Fruit fly (Drosophila melanogaster) ovary, adult (tissue): Measurements from ENCODE around the gene Cyp4s3.

Experiments used
- CG17801 ChIP-seq: fragments of 200-800 bp; optimal IDR thresholded peaks from 2 replicates; lab custom pipeline; 2019; ENCODE audit warnings: missing biosample characterization, mild to moderate bottlenecking, missing genetic modification characterization, moderate library complexity; ENCODE audit not compliant: partially characterized antibody

Gene Cyp4s3

DNA sequence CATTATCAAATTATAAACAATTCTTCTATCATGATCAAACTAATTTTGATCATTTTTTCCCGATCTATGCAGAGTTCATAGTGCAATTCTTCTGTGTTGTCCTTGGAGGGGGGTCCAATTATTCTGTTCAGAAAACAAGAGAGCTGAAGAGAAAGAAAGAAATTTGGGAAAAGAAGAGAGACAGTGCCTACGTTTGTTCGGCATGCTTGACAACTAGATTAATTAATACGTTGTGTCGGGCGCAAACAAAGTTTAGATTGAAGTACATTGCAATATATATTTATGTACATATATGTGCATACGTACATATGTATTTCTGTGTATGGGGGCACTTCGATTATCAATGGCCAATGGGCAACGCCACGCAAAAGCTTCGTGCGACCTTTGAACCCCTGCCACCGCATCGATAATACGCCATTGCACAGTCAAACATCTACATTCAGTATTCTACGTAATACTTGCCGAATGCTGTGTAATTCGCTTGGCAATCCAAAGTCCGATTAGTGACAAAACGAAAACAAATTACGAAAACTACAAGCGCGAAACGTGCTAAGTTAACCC is 38.7 kb downstream of the Cyp4s3 start:
- TF ChIP-seq CG17801, result peak; percentile 75

DNA sequence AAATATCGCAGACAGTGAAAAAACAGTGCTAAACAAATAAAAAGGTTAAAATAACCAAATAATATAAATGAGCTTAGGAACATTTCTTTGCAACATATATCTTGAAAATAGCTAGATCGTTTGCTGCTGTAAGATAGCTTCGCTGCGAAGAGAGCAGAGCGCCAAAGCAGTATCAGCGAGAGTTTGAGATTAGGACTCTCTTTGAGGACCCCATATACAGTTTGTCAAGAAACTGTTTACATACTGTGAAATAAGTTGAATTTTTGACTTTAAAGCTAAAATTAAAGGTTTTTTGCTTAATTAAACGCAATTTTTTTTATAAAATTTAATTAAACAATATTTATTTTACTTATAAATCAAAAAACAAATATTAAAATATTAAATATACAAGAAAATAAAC is 39.7 kb downstream of the Cyp4s3 start:
- TF ChIP-seq CG17801, result no peak

DNA sequence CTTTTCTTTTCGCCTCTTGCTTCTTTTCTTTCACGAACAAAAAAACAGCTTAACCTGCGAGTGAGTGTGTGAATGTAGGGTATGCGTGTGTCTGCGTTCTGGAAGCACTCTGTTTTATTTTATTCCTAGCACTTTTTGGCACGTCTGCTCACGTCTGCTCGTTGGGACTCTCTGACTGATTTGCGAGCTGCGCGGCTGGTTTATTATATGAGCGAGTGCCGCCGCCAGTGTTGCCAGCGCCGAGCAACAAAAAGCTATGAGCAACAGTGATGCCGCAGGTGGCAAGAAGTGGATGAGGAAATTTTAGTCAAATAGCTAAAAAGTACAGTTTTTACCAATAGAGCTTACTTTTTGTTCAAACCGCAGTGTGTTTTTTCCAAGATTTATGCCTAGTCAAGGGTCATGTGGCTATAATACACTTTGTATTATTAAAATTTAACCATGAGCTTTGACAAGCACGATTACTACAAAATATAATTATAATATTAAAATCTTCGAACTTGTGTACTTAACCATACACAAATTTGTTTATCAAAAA is 40.2 kb downstream of the Cyp4s3 start, which contains the start of gene Lsd-2:
TSS of gene Lsd-2 (minus strand) at position 183 of the 538 bp plus-strand sequence.
- no peak for TF ChIP-seq CG17801

DNA sequence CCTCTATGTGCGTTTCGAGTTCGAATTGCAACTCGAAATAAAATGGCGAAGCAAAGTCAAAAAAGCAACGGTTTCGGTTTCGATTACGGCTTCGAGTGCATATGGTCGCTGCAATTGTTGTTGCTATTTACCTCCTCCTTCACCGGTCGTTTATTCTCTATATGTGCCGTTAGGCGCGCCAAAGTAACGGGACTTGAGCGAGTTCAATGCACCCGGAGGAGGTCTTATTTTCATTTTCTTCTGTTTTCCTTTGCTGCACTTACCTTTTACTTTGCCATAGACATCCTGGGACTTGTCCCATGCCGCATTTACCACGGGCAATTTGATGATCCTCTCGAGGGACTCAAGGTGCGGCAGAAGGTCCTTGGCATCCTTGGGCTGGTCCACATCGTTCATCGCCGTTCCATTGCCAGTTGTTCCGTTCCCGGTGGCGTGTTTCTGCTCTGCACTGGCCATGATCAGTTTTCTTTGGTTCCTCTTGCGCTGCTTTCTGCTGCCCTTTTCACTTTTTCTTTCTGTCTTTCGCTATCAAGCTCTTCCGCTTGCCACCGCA is 40.8 kb downstream of the Cyp4s3 start:
- TF ChIP-seq CG17801, result peak; percentile 79

DNA sequence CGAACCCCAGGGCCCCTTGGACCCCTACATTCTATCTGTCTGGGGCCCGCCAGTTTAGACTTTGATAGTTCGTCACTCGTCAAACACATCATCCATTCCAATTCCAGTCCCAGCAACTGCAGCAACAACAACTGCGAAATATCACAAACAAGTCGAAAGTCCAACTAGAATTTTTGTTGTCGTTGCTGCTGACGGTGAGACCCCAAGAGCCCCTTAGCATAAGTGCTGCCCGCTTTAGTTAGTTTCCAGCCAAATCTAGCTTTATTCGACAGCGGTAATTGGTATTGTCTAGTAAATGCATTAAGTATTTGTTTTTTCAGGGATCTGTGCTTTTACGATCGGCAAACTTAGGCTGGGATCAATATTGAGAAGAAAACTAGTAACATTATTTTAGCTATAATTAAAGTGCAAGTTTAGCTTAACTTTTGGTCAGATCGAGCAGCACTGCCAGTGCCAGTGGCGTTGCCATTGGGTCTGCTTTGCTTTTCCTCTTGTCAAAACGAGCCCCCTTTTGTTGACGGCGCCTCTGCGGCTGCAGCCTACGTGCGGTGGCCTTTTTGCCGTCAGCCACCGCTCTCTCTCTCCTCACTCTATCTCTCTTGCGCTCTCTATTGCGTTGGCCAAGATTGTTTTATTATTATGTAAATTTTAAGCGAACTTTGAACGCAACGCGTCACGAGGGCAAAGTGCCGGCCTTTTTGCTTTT is 41.5 kb downstream of the Cyp4s3 start:
- TF ChIP-seq CG17801, result peak; percentile 68

DNA sequence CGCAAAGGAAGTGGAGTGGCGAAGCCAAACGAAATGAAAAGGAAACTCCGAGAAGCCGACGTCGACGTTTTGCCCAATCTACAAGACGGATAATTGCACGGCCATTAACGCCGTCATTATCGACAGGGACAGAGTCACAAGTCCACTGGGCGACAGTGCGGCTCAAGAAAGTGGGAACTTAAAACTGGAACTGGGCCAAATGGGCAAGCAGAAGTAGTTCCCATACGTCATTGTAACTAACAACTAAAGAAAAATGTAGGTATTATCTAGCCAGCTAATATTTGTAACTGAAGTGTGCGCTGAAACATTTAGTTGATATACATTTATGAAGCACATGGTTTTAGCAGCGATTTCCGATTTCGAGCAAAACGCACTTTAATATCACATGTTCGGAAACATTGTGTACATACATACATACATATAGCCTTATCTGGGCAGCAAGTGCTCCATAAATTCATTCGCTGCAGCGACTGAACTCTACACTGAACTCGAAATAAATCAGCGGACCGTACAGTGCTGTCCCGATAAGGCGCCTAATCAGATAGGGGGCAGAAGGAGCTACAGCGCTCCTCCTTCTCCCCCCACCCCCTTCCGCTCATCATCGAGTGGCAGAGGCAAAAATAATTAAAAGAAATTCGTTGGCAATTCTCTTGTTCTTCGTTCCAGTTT is 45.4 kb downstream of the Cyp4s3 start:
- TF ChIP-seq CG17801, result no peak

DNA sequence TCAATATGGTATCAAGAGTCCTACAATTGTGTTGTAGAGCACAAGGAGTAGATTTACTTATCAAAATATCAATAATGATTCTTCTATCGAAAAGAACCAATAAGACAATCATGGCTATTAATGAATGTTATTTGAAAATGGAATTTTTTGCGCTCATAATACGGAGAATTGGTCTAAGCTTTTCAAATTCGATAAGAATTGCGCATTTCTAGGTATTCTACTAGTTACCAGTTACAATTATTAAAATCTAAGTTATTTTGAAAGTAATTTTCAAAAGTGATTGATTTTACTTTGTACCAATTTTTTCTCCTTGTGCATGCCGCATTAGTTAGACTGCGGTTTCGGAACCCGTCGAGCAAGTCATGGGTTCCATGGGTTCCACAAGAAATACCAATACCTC is 46.2 kb downstream of the Cyp4s3 start:
- no peak for TF ChIP-seq CG17801

DNA sequence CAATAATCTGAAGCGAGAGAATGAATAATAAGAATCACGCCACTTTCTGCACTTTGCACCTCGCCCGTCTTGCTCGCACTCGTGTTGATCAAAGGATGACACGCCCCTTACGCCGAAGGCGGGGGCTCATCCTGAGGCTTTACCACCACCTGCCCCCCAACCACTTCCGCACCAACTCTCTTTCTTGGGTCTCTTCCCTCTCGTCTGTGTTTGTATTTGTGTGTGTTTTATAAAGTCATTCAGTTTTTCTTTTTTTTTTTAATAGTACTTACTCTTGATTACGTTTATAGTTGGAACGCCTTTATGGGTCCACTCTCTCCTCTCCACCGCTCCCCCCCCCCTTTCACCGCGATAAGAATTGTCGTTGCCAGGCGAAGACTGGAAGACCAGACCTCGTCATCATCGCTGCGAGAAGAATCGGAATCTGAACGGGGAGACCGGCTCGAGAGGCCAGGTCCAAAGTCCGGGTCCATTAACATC is 46.9 kb downstream of the Cyp4s3 start:
- TF ChIP-seq CG17801, result peak; percentile 97

DNA sequence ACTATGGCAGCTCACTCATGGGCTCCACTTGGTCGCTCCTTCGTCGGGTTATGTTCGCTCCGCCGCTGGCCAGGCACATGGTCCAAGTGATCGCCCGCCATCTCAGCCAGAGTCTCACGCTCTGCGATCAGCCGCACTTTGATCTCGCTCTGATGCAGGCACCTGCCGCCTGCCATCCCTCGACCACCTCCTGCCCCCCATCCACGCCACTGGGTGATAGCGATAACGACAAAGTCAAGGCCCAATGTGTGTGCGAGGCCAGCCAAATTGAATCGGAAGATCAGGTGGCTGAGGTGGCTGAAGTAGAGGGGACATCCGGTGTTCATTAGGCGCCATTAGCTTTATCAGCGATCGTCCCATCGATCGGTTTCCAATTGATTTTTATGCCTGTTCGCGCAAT is 47.8 kb downstream of the Cyp4s3 start:
- TF ChIP-seq CG17801, result no peak

DNA sequence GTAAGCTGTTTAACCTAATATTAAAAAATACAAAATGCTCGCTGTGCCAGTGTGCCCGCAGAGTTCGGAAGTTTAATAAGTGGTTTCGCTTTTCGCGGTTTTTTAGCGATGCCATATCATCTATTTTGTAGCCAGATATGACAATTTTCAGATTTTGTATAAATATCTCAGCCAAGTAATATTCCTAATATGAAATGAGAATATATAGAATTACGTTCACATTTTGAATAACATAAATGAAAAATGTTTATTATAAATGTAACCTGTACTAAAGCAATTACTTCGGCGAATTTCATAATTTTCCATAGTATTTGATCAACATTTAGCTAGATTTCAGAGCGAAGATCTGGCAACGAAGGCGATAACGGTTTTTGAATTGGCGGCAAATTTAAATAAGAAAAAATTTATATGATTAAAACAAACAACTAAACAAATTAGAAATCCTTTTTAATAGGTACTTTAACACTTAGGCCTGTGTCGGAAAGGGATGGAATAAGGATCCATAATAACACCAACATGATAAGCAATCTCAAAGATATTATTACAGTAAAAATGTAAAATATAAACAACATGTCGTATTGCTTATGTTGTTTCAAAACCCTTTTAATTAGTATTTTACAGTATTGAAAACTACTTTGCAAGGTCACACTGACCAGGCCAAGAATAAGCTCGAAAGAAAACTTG is 49.8 kb downstream of the Cyp4s3 start, which contains the start of the genes opm and dob:
TSS of gene opm (minus strand) at position 59 of the 684 bp plus-strand sequence.
TSS of gene dob (plus strand) at position 634 of the 684 bp plus-strand sequence.
- TF ChIP-seq CG17801, result no peak

DNA sequence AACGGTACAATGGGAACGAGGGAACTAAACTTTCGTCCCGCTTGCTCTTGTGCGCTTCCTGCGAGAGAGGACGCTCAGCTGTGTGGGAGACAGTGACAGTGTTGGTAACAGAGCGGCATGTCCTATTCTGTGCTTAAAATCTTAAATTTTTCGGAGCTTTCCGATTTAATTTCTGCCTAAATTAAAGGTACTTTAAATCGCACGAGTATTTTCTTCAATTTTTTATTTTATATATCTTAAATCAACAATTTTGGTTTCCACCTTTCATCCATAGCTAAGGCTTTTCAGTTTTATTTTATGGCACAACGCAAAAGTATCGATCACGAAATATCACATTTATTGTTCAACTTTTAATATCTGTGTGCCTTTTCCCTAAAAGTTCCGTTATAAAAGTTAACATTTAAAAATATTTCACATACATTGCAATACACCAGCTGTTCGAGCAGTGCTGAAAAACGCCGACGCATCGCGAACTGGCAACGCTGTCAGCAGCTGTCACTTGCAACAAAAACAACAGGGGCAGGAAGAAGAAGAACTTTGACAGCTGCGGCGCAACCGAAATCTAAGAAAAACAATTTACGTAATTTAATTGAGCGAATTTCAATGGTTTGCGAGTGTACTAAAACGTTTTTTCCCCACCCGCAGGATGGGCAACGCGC is 52.8 kb downstream of the Cyp4s3 start, which contains the start of the genes hiw and ND-B18:
TSS of gene hiw (minus strand) at position 26 of the 659 bp plus-strand sequence.
TSS of gene ND-B18 (plus strand) at position 330 of the 659 bp plus-strand sequence.
- peak; percentile 61 for TF ChIP-seq CG17801
